Fruit fly (Drosophila melanogaster) whole organism, adult: Measurements from ENCODE around the gene CG33978.

ENCODE experiments used
- CG11617 ChIP-seq: fragments of 200-800 bp; sonication (Bioruptor generic); optimal IDR thresholded peaks from 2 replicates; lab custom pipeline; 2017; ENCODE audit warnings: mild to moderate bottlenecking, missing biosample characterization, missing genetic modification reagents, missing genetic modification characterization
- CG12768 ChIP-seq: fragments of 200-800 bp; sonication (Bioruptor generic); optimal IDR thresholded peaks from 2 replicates; lab custom pipeline; 2017; ENCODE audit warnings: missing biosample characterization, missing genetic modification characterization, mild to moderate bottlenecking, moderate library complexity, missing genetic modification reagents
- CG14711 ChIP-seq: fragments of 200-800 bp; sonication (Bioruptor generic); optimal IDR thresholded peaks from 2 replicates; lab custom pipeline; 2018; ENCODE audit warnings: missing biosample characterization, mild to moderate bottlenecking, missing genetic modification characterization, moderate library complexity
- CG1620 ChIP-seq: fragments of 200-800 bp; sonication (Bioruptor generic); optimal IDR thresholded peaks from 2 replicates; lab custom pipeline; 2016; ENCODE audit warnings: missing biosample characterization, missing genetic modification characterization
- CG33017 ChIP-seq: fragments of 200-800 bp; sonication (Bioruptor generic); optimal IDR thresholded peaks from 2 replicates; lab custom pipeline; 2018; ENCODE audit warnings: missing biosample characterization, mild to moderate bottlenecking, missing genetic modification characterization, moderate library complexity
- CG5204 ChIP-seq: fragments of 200-800 bp; sonication (Bioruptor generic); optimal IDR thresholded peaks from 2 replicates; lab custom pipeline; 2016; ENCODE audit warnings: missing biosample characterization, missing genetic modification characterization
- CG7045 ChIP-seq: fragments of 200-800 bp; sonication (Bioruptor generic); optimal IDR thresholded peaks from 2 replicates; lab custom pipeline; 2017; ENCODE audit warnings: missing biosample characterization, mild to moderate bottlenecking, missing genetic modification characterization
- CG7101 ChIP-seq: fragments of 200-800 bp; sonication (Bioruptor generic); optimal IDR thresholded peaks from 2 replicates; lab custom pipeline; 2018; ENCODE audit warnings: missing biosample characterization, mild to moderate bottlenecking, missing genetic modification characterization, moderate library complexity
- Clk ChIP-seq: fragments of 200-800 bp; sonication (Bioruptor generic); optimal IDR thresholded peaks from 2 replicates; lab custom pipeline; 2017; ENCODE audit warnings: missing biosample characterization, missing genetic modification characterization
- Crg-1 ChIP-seq: fragments of 200-800 bp; sonication (Bioruptor generic); optimal IDR thresholded peaks from 2 replicates; lab custom pipeline; 2016; ENCODE audit warnings: missing biosample characterization, missing genetic modification characterization
- Hr96 ChIP-seq: fragments of 200-800 bp; sonication (Bioruptor generic); optimal IDR thresholded peaks from 2 replicates; lab custom pipeline; 2016; ENCODE audit warnings: missing biosample characterization, missing genetic modification characterization
- Mnt ChIP-seq: fragments of 200-800 bp; sonication (Bioruptor generic); optimal IDR thresholded peaks from 2 replicates; lab custom pipeline; 2016; ENCODE audit warnings: missing biosample characterization, mild to moderate bottlenecking, missing genetic modification characterization
- bab1 ChIP-seq: fragments of 200-800 bp; sonication (Bioruptor generic); optimal IDR thresholded peaks from 3 replicates; lab custom pipeline; 2019; ENCODE audit warnings: missing biosample characterization, mild to moderate bottlenecking, missing genetic modification characterization, moderate library complexity
- cic ChIP-seq: fragments of 200-800 bp; sonication (Bioruptor generic); optimal IDR thresholded peaks from 2 replicates; lab custom pipeline; 2017; ENCODE audit warnings: missing biosample characterization, mild to moderate bottlenecking, missing genetic modification characterization, moderate library complexity
- cnc ChIP-seq, 2 experiments: fragments of >200 bp; optimal IDR thresholded peaks; 2 replicates each; lab custom pipeline; 2017
- kay ChIP-seq: fragments of 200-800 bp; sonication (Bioruptor generic); peaks from one replicate; lab custom pipeline; 2016; ENCODE audit warnings: missing biosample characterization, missing genetic modification characterization, borderline replicate concordance
- ovo ChIP-seq: fragments of 200-800 bp; sonication (Bioruptor generic); optimal IDR thresholded peaks from 2 replicates; lab custom pipeline; 2016; ENCODE audit warnings: missing biosample characterization, missing genetic modification characterization
- pad ChIP-seq: fragments of 200-800 bp; sonication (Bioruptor generic); optimal IDR thresholded peaks from 3 replicates; lab custom pipeline; 2017; ENCODE audit warnings: missing biosample characterization, missing genetic modification characterization, mild to moderate bottlenecking, moderate library complexity, missing genetic modification reagents
- tj ChIP-seq: fragments of 200-800 bp; sonication (Bioruptor generic); optimal IDR thresholded peaks from 3 replicates; lab custom pipeline; 2017; ENCODE audit warnings: missing biosample characterization, mild to moderate bottlenecking, missing genetic modification characterization, moderate library complexity
- toe ChIP-seq: fragments of 200-800 bp; sonication (Bioruptor generic); optimal IDR thresholded peaks from 2 replicates; lab custom pipeline; 2016; ENCODE audit warnings: missing biosample characterization, missing genetic modification characterization

CG33978 gene

DNA sequence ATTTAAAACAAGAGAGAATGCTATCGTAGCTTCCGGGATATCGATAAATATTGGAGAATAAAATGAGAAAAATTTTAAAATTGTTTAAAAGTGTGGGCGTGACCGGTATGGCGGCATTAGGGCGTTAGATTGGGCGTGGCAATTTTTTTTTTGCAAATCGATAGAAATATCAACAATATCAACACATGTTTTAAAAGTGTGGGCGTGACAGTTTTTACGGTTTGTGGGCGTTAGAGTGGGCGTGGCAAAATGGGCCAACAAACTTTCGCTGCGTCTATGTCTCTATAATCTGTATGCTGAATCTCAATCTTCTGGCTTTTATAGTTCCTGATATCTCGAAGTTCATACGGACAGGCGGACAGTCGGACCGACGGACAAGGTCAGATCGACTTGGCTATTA lies 26.3 kb downstream of the CG33978 start:
- no peak for TF ChIP-seq CG33017 (tag; lab: Kevin White, UChicago)
- TF ChIP-seq tj, result no peak
- TF ChIP-seq CG5204, result no peak
- no peak for TF ChIP-seq kay
- no peak for TF ChIP-seq cnc (optimal IDR thresholded peaks at IDR 0.05; lab: Kevin White, UChicago)
- no peak for TF ChIP-seq Clk (GFP tag; lab: Kevin White, UChicago)
- no peak for TF ChIP-seq CG12768 (GFP tag; lab: Kevin White, UChicago)
- no peak for TF ChIP-seq Crg-1
- no peak for TF ChIP-seq Hr96 (GFP tag; lab: Kevin White, UChicago)

DNA sequence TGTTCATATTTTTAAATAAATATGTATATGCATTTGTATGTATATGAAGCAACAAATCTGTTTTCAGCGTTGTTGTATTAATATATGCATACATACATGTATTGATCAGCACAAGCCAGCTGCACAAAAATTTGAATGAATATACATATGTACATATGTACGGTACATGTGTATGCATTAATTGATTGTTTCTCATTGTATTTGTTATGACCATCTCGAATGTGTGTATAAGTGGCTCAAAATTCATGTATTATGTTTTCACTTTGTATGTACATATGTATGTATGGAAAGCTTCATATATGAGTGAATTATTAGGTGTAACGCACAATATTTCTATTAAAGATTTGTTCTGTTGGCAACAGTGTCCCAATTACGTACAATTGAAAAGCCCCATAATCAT lies 39.5 kb downstream of the CG33978 start:
- TF ChIP-seq cic (GFP tag; lab: Kevin White, UChicago) (peak; percentile 19), Hr96 (GFP tag; lab: Kevin White, UChicago) (no peak), tj (peak; percentile 23)

DNA sequence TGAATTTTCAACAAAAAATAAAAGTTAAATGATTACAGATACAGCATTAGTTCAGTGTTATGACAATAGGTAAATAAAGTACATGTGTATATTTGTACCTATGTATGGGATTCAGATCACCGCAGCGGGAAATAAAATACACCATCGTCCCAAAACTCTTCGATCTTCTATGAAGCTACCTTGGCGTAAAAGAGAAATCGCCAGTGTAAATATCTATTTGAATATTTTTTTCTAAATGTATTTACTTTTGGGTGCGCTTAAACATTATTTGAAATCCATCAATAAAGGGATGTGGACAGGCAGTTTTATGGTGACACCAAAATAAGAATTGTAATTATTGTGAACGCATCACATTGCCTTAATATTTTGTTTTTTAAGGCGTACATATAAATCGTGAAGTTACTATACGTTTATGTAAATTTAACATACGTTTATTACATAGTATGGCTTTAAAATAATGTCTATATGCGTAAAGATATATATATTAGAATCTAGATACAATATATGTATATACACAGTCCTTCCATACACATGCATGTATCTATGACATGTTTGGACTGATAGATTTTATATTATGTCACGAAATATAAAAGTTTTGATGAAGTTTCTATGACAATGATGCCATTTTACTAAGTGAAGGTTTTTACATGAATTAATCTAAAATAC lies 43.3 kb downstream of the CG33978 start, which contains the start of gene anne:
TSS of gene anne (plus strand) at position 263 of the 666 bp plus-strand sequence.
- TF ChIP-seq CG1620 (GFP tag; lab: Kevin White, UChicago) (peak; percentile 51), CG33017 (tag; lab: Kevin White, UChicago) (no peak), kay (peak; percentile 57), tj (no peak), CG5204 (no peak), CG12768 (GFP tag; lab: Kevin White, UChicago) (peak; percentile 34), CG14711 (no peak), cic (GFP tag; lab: Kevin White, UChicago) (no peak), Crg-1 (peak; percentile 16), toe (GFP tag; lab: Kevin White, UChicago) (peak; percentile 35), Mnt (GFP tag; lab: Kevin White, UChicago) (peak; percentile 38), ovo (GFP tag; lab: Kevin White, UChicago) (peak; percentile 57), CG7101 (tag; lab: Kevin White, UChicago) (peak; percentile 19)

DNA sequence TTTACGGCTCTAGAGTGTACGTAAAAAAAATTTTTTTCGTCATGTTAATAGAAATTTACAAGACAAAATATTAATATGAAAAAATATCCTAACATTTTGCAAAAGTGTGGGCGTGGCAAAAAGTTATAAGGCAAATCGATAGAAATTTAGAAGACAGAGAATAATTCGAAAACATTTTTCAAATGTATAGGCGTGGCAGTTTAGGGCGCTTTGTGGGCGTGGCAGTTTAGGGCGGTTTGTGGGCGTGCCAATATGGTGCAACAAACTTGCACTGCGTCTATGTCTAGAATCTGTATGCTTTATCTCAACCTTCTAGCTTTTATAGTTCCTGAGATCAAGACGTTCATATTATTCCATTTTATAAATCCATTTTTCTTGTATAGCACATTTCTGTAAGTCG lies 44.4 kb downstream of the CG33978 start:
- no peak for TF ChIP-seq CG33017 (tag; lab: Kevin White, UChicago)
- TF ChIP-seq CG14711, result no peak
- TF ChIP-seq Hr96 (GFP tag; lab: Kevin White, UChicago), result no peak
- no peak for TF ChIP-seq pad
- TF ChIP-seq cic (GFP tag; lab: Kevin White, UChicago), result no peak
- TF ChIP-seq toe (GFP tag; lab: Kevin White, UChicago), result no peak
- no peak for TF ChIP-seq CG7101 (tag; lab: Kevin White, UChicago)
- TF ChIP-seq Clk (GFP tag; lab: Kevin White, UChicago), result no peak
- no peak for TF ChIP-seq bab1
- TF ChIP-seq CG1620 (GFP tag; lab: Kevin White, UChicago), result no peak
- no peak for TF ChIP-seq cnc (optimal IDR thresholded peaks at IDR 0.05; lab: Kevin White, UChicago)
- no peak for TF ChIP-seq kay
- no peak for TF ChIP-seq Crg-1

DNA sequence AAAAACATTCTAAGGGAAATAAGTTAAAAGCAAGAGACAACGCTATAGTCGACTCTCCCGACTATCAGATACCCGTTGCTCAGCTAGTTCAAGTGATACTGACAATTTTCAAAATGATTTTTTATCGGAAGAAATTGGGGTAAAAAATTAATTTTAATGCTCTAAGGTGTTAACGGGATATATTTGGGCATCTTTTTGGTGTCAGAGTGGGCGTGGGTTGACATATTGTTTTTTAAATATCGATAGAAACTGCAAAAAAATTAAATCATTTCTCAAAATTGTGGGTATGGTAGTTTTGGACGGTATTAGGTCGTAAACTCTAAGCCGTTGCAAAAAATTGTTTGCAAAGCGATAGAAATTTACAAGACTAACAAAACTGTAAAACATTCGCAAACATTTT lies 44.9 kb downstream of the CG33978 start:
- no peak for TF ChIP-seq CG7045 (GFP tag; lab: Kevin White, UChicago)
- no peak for TF ChIP-seq ovo (GFP tag; lab: Kevin White, UChicago)
- TF ChIP-seq cnc (optimal IDR thresholded peaks at IDR 0.05; lab: Kevin White, UChicago), result no peak
- TF ChIP-seq CG11617 (GFP tag; lab: Kevin White, UChicago), result no peak
- TF ChIP-seq CG12768 (GFP tag; lab: Kevin White, UChicago), result no peak

DNA sequence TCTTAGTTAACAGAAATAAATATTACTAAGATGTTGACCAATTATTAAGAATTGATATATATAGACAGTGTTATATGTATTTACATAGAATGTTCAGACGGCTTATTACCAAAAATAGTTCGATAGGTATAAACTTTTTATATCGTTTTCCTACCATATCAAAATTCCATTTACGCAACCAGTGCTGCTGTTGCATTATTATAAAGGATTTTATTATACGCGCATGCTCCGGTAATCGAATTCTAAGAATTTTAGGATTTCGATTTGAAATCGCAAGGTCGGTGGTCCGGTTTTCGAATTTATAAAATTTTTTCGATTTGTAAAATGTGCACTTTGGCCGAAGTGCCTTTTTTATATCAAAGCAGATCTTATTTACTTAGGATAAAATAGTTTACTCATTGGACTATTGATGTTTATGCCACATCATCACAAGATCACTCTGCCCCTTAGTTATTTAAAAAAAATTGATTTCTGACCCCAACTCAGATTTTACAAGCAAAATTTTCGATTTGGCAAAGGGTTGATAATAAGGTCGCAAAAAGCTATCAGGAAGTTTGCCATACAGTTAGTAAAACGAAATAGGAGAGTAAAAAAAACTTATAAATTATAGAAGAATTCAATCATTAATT lies 45.7 kb downstream of the CG33978 start, which contains the start of gene Ank:
TSS of gene Ank (minus strand) at position 206 of the 629 bp plus-strand sequence.
- TF ChIP-seq bab1 (no peak), CG11617 (GFP tag; lab: Kevin White, UChicago) (no peak), toe (GFP tag; lab: Kevin White, UChicago) (no peak), Clk (GFP tag; lab: Kevin White, UChicago) (no peak), Mnt (GFP tag; lab: Kevin White, UChicago) (no peak), Hr96 (GFP tag; lab: Kevin White, UChicago) (no peak), CG14711 (no peak), kay (peak; percentile 66), CG33017 (tag; lab: Kevin White, UChicago) (no peak), CG1620 (GFP tag; lab: Kevin White, UChicago) (no peak), Crg-1 (no peak), cic (GFP tag; lab: Kevin White, UChicago) (no peak), CG5204 (peak; percentile 9), CG12768 (GFP tag; lab: Kevin White, UChicago) (peak; percentile 4), pad (no peak), cnc (optimal IDR thresholded peaks at IDR 0.05; lab: Kevin White, UChicago) (no peak), ovo (GFP tag; lab: Kevin White, UChicago) (no peak), tj (peak; percentile 24), CG7101 (tag; lab: Kevin White, UChicago) (no peak), CG7045 (GFP tag; lab: Kevin White, UChicago) (no peak)
